Worm (Caenorhabditis elegans): Measurements from ENCODE around the gene gcc-1.

gcc-1 gene

DNA sequence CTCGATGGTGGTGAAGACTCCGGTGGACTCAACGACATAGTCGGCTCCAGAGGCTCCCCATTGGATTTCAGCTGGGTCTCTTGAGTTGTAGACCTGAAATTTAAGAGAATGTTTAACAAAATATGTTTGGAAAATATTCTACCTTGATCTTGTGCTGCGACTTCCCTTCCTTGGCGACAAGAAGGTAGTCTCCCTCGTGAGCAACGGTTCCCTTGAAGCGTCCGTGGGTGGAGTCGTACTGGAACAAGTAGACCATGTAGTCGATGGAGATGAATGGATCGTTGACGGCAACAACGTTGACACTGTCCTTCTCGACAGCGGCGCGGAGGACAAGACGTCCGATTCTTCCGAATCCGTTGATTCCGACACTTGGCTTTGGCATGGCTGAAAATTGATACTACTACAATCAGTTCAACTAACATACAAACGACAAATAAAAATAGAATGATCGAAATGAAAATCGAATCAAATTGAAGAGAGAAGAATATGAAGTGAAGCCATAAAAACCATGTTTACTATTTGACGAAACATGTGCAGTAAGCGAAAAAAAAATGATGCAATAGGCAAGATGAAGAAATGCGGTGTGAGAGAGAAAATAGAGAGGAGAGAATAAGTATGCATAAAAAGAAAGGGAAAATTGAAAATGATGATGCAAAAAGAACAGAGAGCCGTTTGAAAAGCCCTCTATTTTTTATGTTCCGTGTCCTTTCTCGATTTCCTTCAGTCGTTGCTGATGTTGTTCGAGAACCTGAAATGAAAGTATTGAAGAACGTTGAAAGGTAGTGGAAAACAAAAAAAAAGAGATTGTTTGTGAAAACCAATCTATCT is 45.2 kb upstream of the gcc-1 start, which contains the start of gene gpd-2 (continued):
- TF ChIP-seq T26A8.4 (GFP tag; IDR thresholded peaks at IDR 0.05) (peak; percentile 73; the same call in 1 of the 2 replicates), spr-1 (tag; optimal IDR thresholded peaks at IDR 0.05) (no peak), nhr-102 (tag; optimal IDR thresholded peaks at IDR 0.05) (no peak), Y75B8A.6 (GFP tag; IDR thresholded peaks at IDR 0.05) (no peak), F10B5.3 (tag; optimal IDR thresholded peaks at IDR 0.05) (no peak), nhr-25 (tag; optimal IDR thresholded peaks at IDR 0.05; ENCODE audit: borderline replicate concordance, insufficient read depth) (peak; percentile 60), jun-1 (tag; optimal IDR thresholded peaks at IDR 0.05) (no peak), F49E8.2 (tag; optimal IDR thresholded peaks at IDR 0.05; ENCODE audit: borderline replicate concordance) (no peak), lin-39 (tag; optimal IDR thresholded peaks at IDR 0.05) (no peak), ceh-44 (GFP tag; IDR thresholded peaks at IDR 0.05) (no peak), madf-9 (GFP tag; conservative IDR thresholded peaks at IDR 0.05) (no peak; the same call in 1 of the 2 replicates), D1046.2 (GFP tag; IDR thresholded peaks at IDR 0.05) (0 out of 2 replicates have a peak, but pooled peaks have one; percentile 46), nhr-28 (tag; optimal IDR thresholded peaks at IDR 0.05) (no peak), attf-4 (tag; optimal IDR thresholded peaks at IDR 0.05) (no peak), Y48G9A.11 (GFP tag; IDR thresholded peaks at IDR 0.05) (no peak), duxl-1 (tag; optimal IDR thresholded peaks at IDR 0.05; ENCODE audit: poor library complexity) (no peak), R02D3.7 (tag; optimal IDR thresholded peaks at IDR 0.05) (no peak), egl-27 (tag; optimal IDR thresholded peaks at IDR 0.05) (no peak), unc-130 (GFP tag; optimal IDR thresholded peaks at IDR 0.05) (no peak), mdt-29 (GFP tag; IDR thresholded peaks at IDR 0.05) (peak; percentile 74), ceh-32 (tag; optimal IDR thresholded peaks at IDR 0.05; ENCODE audit: poor library complexity) (no peak), F44E2.7 (GFP tag; IDR thresholded peaks at IDR 0.05) (no peak), lin-29 (GFP tag; IDR thresholded peaks at IDR 0.05) (no peak), ctbp-1 (GFP tag; IDR thresholded peaks at IDR 0.05) (no peak), dmd-6 (GFP tag; IDR thresholded peaks at IDR 0.05) (0 out of 2 replicates have a peak, but pooled peaks have one; percentile 6), daf-16 (GFP tag; optimal IDR thresholded peaks at IDR 0.05) (no peak), daf-16 (tag; optimal IDR thresholded peaks at IDR 0.05) (peak; percentile 26), tag-97 (GFP tag; IDR thresholded peaks at IDR 0.05) (no peak), aly-2 (tag; optimal IDR thresholded peaks at IDR 0.05) (no peak), ztf-7 (tag; optimal IDR thresholded peaks at IDR 0.05) (peak; percentile 52), lin-13 (GFP tag; optimal IDR thresholded peaks at IDR 0.05) (no peak), zip-11 (GFP tag; IDR thresholded peaks at IDR 0.05) (no peak), daf-8 (GFP tag; IDR thresholded peaks at IDR 0.05) (no peak), sdz-12 (GFP tag; optimal IDR thresholded peaks at IDR 0.05) (no peak), unc-62 (GFP tag; optimal IDR thresholded peaks at IDR 0.05 in 1 of 2) (no peak), unc-62 (tag; optimal IDR thresholded peaks at IDR 0.05) (no peak), zip-2 (tag; optimal IDR thresholded peaks at IDR 0.05) (peak; percentile 6), dmd-8 (GFP tag; IDR thresholded peaks at IDR 0.05) (no peak), hlh-11 (tag; optimal IDR thresholded peaks at IDR 0.05) (no peak), T20F7.1 (GFP tag; optimal IDR thresholded peaks at IDR 0.05) (no peak), daf-12 (tag; optimal IDR thresholded peaks at IDR 0.05) (no peak), pha-4 (GFP tag; IDR thresholded peaks at IDR 0.05) (0 out of 2 replicates have a peak, but pooled peaks have one; percentile 15), pha-4 (tag; optimal IDR thresholded peaks at IDR 0.05) (no peak), saeg-2 (GFP tag; IDR thresholded peaks at IDR 0.05) (0 out of 2 replicates have a peak, but pooled peaks have one; percentile 24), snpc-4 (tag; optimal IDR thresholded peaks at IDR 0.05) (no peak), nhr-11 (tag; optimal IDR thresholded peaks at IDR 0.05) (no peak), lim-7 (GFP tag; IDR thresholded peaks at IDR 0.05) (peak; percentile 49; the same call in 1 of the 2 replicates), ZK337.2 (GFP tag; IDR thresholded peaks at IDR 0.05) (no peak), daf-19 (GFP tag; conservative IDR thresholded peaks at IDR 0.05) (no peak), nhr-42 (GFP tag; IDR thresholded peaks at IDR 0.05) (no peak)

Data from whole organism, L4 larva.